Worm (Caenorhabditis elegans) whole organism, L3 larva: ENCODE measurements around the gene ZK792.12.

Experiments used
- ceh-82 ChIP-seq: fragments of 150-350 bp; optimal IDR thresholded peaks from 2 replicates; lab custom pipeline; 2014; ENCODE audit warnings: missing biosample characterization, missing genetic modification characterization
- daf-12 ChIP-seq: fragments of 150-350 bp; optimal IDR thresholded peaks from 2 replicates; lab custom pipeline; 2014; ENCODE audit warnings: missing biosample characterization, missing genetic modification reagents, missing genetic modification characterization
- elt-2 ChIP-seq: sonication (generic microtip); optimal IDR thresholded peaks from 2 replicates; lab custom pipeline; 2016; ENCODE audit warnings: missing genetic modification reagents, mild to moderate bottlenecking, missing genetic modification characterization, missing compliant biosample characterization
- lin-39 ChIP-seq: fragments of 150-350 bp; optimal IDR thresholded peaks from 2 replicates; lab custom pipeline; 2018; ENCODE audit warnings: missing biosample characterization, missing genetic modification reagents, missing genetic modification characterization
- nhr-25 ChIP-seq: sonication (generic microtip); optimal IDR thresholded peaks from 2 replicates; lab custom pipeline; 2017; ENCODE audit warnings: missing biosample characterization, missing genetic modification characterization
- unc-39 ChIP-seq: sonication (generic microtip); optimal IDR thresholded peaks from 4 replicates; lab custom pipeline; 2017; ENCODE audit warnings: missing biosample characterization, missing genetic modification characterization
- unc-62 ChIP-seq: fragments of 150-350 bp; sonication (generic microtip); optimal IDR thresholded peaks from 4 replicates; lab custom pipeline; 2014; ENCODE audit warnings: missing biosample characterization, missing genetic modification reagents, missing genetic modification characterization

- TF ChIP-seq unc-62 (no peak), ceh-82 (tag; lab: Kevin White, UChicago) (no peak), daf-12 (tag; lab: Kevin White, UChicago) (no peak), elt-2 (tag; lab: Kevin White, UChicago) (no peak), nhr-25 (tag; lab: Kevin White, UChicago) (no peak), unc-39 (tag; lab: Kevin White, UChicago) (no peak), lin-39 (tag; lab: Kevin White, UChicago) (no peak)
Measured at ce11 chrIV:11695634-11696033, 2.0 kb downstream of the ZK792.12 start.
